Fruit fly (Drosophila melanogaster): ENCODE results near the gene CG12105.

The CG12105 gene

DNA sequence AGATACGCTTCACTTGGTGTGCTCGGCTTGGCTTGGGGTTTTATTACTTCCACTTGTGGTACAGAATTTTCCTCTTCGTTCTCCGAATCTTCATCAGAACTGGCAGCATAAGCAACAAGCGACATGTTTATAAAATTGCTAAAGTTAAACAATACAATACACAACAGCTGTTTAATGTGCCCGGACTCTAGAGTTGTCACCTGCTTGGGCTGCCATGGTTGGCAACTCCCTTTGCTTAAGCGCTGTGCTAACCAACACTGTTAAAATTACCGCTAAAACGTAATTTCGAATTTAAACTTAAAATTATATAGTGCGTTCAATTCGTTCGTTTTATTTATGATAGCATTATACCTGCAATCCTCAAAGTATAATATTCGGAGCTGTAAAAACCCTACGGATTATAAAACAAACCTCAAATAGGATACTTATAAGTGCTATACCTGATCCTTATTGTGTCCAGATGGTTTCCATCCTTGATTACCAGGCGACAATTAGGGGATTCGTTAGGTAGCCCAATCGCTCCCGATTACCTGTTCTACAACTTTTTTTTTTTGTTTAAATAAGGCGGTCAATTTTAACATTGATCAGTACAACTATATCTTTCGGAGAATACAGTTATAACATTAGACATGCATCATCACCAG lies 31.8 kb upstream of the CG12105 start, which contains the start of the genes CG17249 and Bro (continued):
- TF ChIP-seq CG10274 (GFP tag; optimal IDR thresholded peaks at IDR 0.05) (no peak), h (optimal IDR thresholded peaks at IDR 0.05) (no peak), otp (GFP tag; IDR thresholded peaks at IDR 0.05) (no peak), fd64A (GFP tag; optimal IDR thresholded peaks at IDR 0.05) (no peak), Elba2 (GFP tag; optimal IDR thresholded peaks at IDR 0.05) (peak; percentile 91), CG8359 (GFP tag; optimal IDR thresholded peaks at IDR 0.05; ENCODE audit: borderline replicate concordance) (no peak), ara (GFP tag; IDR thresholded peaks at IDR 0.05) (no peak), CG8089 (GFP tag; optimal IDR thresholded peaks at IDR 0.05) (peak; percentile 28), chn (GFP tag; optimal IDR thresholded peaks at IDR 0.05) (peak; percentile 42), mirr (GFP tag; optimal IDR thresholded peaks at IDR 0.05) (no peak), CG11504 (tag; optimal IDR thresholded peaks at IDR 0.05) (no peak), Sry-β (GFP tag; optimal IDR thresholded peaks at IDR 0.05) (no peak), D (optimal IDR thresholded peaks at IDR 0.05) (no peak), D (GFP tag; optimal IDR thresholded peaks at IDR 0.05) (no peak), klu (GFP tag; IDR thresholded peaks at IDR 0.05) (no peak), sim (GFP tag; IDR thresholded peaks at IDR 0.05) (no peak), CG31365 (tag; optimal IDR thresholded peaks at IDR 0.05) (no peak), bigmax (GFP tag; optimal IDR thresholded peaks at IDR 0.05) (no peak), shn (GFP tag; optimal IDR thresholded peaks at IDR 0.05) (peak; percentile 46), CG3726 (GFP tag; IDR thresholded peaks at IDR 0.05) (no peak), amos (GFP tag; IDR thresholded peaks at IDR 0.05; ENCODE audit: partially characterized antibody) (peak; percentile 41; the same call in 1 of the 2 replicates), CG9797 (GFP tag; optimal IDR thresholded peaks at IDR 0.05) (peak; percentile 62), br (optimal IDR thresholded peaks at IDR 0.05) (no peak), Eip74EF (GFP tag; optimal IDR thresholded peaks at IDR 0.05) (no peak), ham (GFP tag; IDR thresholded peaks at IDR 0.05) (no peak), trh (GFP tag; optimal IDR thresholded peaks at IDR 0.05) (no peak), CG32532 (GFP tag; IDR thresholded peaks at IDR 0.05) (no peak), so (GFP tag; IDR thresholded peaks at IDR 0.05) (no peak), Mrtf (GFP tag; IDR thresholded peaks at IDR 0.05) (no peak), Asciz (GFP tag; optimal IDR thresholded peaks at IDR 0.05) (no peak), gro (GFP tag; optimal IDR thresholded peaks at IDR 0.05) (peak; percentile 43), Hey (tag; optimal IDR thresholded peaks at IDR 0.05) (no peak), CG33557 (GFP tag; optimal IDR thresholded peaks at IDR 0.05) (no peak), Vsx1 (GFP tag; optimal IDR thresholded peaks at IDR 0.05) (no peak), CG11398 (GFP tag; optimal IDR thresholded peaks at IDR 0.05) (no peak), ac (GFP tag; optimal IDR thresholded peaks at IDR 0.05) (no peak), yki (optimal IDR thresholded peaks at IDR 0.05) (no peak), CG14860 (GFP tag; IDR thresholded peaks at IDR 0.05; ENCODE audit: partially characterized antibody) (no peak), CG14965 (GFP tag; optimal IDR thresholded peaks at IDR 0.05; ENCODE audit: borderline replicate concordance) (no peak), dati (GFP tag; IDR thresholded peaks at IDR 0.05) (no peak), CG18764 (GFP tag; optimal IDR thresholded peaks at IDR 0.05) (no peak), Oaz (GFP tag; IDR thresholded peaks at IDR 0.05) (no peak), fu2 (GFP tag; optimal IDR thresholded peaks at IDR 0.05) (peak; percentile 23), Hr39 (optimal IDR thresholded peaks at IDR 0.05) (no peak), CG10979 (tag; optimal IDR thresholded peaks at IDR 0.05) (no peak), Optix (GFP tag; IDR thresholded peaks at IDR 0.05) (no peak), TFAM (GFP tag; optimal IDR thresholded peaks at IDR 0.05) (no peak), az2 (GFP tag; optimal IDR thresholded peaks at IDR 0.05) (peak; percentile 26), Antp (GFP tag; optimal IDR thresholded peaks at IDR 0.05) (peak; percentile 27), Ets97D (GFP tag; optimal IDR thresholded peaks at IDR 0.05) (peak; percentile 78), CG1602 (GFP tag; optimal IDR thresholded peaks at IDR 0.05) (no peak), ash1 (GFP tag; optimal IDR thresholded peaks at IDR 0.05) (no peak), pb (GFP tag; optimal IDR thresholded peaks at IDR 0.05) (no peak)
